Worm (Caenorhabditis elegans) whole organism, L1 larva: ENCODE data around the gene spl-3.

ENCODE experiments used
- ceh-82 ChIP-seq, 3 experiments: fragments of 150-350 bp in 1 of 3; sonication (generic microtip) in 2 of 3; optimal IDR thresholded peaks; 2 replicates each; lab custom pipeline; 2014 to 2017; ENCODE audit warnings: missing biosample characterization in 3 of 3, missing genetic modification characterization in 3 of 3
- fos-1 ChIP-seq: fragments of 150-350 bp; optimal IDR thresholded peaks from 2 replicates; lab custom pipeline; 2014; ENCODE audit warnings: missing biosample characterization, missing genetic modification characterization
- nhr-11 ChIP-seq: fragments of 150-350 bp; optimal IDR thresholded peaks from 2 replicates; lab custom pipeline; 2014; ENCODE audit warnings: missing biosample characterization, missing genetic modification characterization
- snu-23 ChIP-seq: sonication (generic microtip); optimal IDR thresholded peaks from 2 replicates; lab custom pipeline; 2016; ENCODE audit warnings: missing genetic modification characterization, missing compliant biosample characterization
- ztf-4 ChIP-seq: fragments of 150-350 bp; optimal IDR thresholded peaks from 2 replicates; lab custom pipeline; 2014; ENCODE audit warnings: missing biosample characterization, missing genetic modification characterization

ce11 chrIV:1232419-1233145 lies 39.7 kb downstream of the spl-3 start:
- no peak for TF ChIP-seq nhr-11 (tag; lab: Kevin White, UChicago)
- no peak for TF ChIP-seq ztf-4 (tag; lab: Kevin White, UChicago)
- no peak for TF ChIP-seq ceh-82 (tag; optimal IDR thresholded peaks at IDR 0.05; lab: Kevin White, UChicago)
- no peak for TF ChIP-seq fos-1
- no peak for TF ChIP-seq snu-23 (GFP tag; lab: Kevin White, UChicago)
